Worm (Caenorhabditis elegans): ENCODE measurements around the gene acr-5.

DNA sequence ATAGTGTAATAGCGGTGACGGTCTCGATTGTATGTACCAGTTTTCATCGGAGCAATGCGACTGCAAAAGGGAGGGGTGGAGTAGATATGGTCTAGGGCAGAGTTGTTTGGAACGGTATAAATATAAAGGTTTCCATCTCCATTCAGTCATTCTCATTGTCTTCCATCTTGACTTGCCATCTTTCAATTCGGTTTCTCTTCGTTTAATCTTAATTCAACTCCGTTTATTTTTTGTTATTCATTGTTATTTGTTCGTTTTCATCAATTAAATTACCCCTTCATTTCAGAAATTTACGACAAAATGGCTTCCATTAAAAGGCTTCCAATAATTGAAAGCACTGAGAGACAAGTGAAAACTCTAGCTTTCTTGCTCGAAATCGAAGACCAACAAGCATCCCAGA lies 16.5 kb upstream of the acr-5 start, which contains the start of gene C09E7.11:
- TF ChIP-seq nfya-1 (tag; optimal IDR thresholded peaks at IDR 0.05) (no peak), nhr-11 (tag; optimal IDR thresholded peaks at IDR 0.05) (no peak), hlh-13 (GFP tag; optimal IDR thresholded peaks at IDR 0.05) (no peak), ceh-9 (tag; optimal IDR thresholded peaks at IDR 0.05) (no peak), ama-1 (optimal IDR thresholded peaks at IDR 0.05) (no peak), ztf-16 (tag; optimal IDR thresholded peaks at IDR 0.05) (no peak), unc-86 (tag; optimal IDR thresholded peaks at IDR 0.05) (no peak), pha-4 (tag; optimal IDR thresholded peaks at IDR 0.05) (no peak), pha-2 (tag; optimal IDR thresholded peaks at IDR 0.05) (no peak), fkh-10 (GFP tag; optimal IDR thresholded peaks at IDR 0.05) (no peak), syd-9 (tag; optimal IDR thresholded peaks at IDR 0.05) (no peak), F13H6.1 (tag; optimal IDR thresholded peaks at IDR 0.05) (no peak), ceh-14 (tag; optimal IDR thresholded peaks at IDR 0.05) (no peak)
